Worm (Caenorhabditis elegans) whole organism, late embryonic: ENCODE data around the gene pms-2.

Experiments
- C38D4.7 ChIP-seq: fragments of 200-800 bp; sonication (Bioruptor generic); optimal IDR thresholded peaks from 2 replicates; lab custom pipeline; 2018; ENCODE audit warnings: mild to moderate bottlenecking, missing genetic modification characterization, moderate library complexity, missing compliant biosample characterization
- F13H6.1 ChIP-seq: sonication (generic microtip); optimal IDR thresholded peaks from 2 replicates; lab custom pipeline; 2016; ENCODE audit warnings: missing genetic modification characterization, missing compliant biosample characterization
- ahr-1 ChIP-seq: sonication (generic microtip); optimal IDR thresholded peaks from 2 replicates; lab custom pipeline; 2016; ENCODE audit warnings: missing genetic modification characterization, missing compliant biosample characterization
- ceh-14 ChIP-seq: sonication (generic microtip); optimal IDR thresholded peaks from 2 replicates; lab custom pipeline; 2016; ENCODE audit warnings: missing genotype, missing genetic modification characterization, missing compliant biosample characterization
- ceh-2 ChIP-seq: sonication (generic microtip); optimal IDR thresholded peaks from 2 replicates; lab custom pipeline; 2016; ENCODE audit warnings: missing genotype, missing genetic modification characterization, missing compliant biosample characterization
- ceh-24 ChIP-seq: sonication (generic microtip); optimal IDR thresholded peaks from 2 replicates; lab custom pipeline; 2016; ENCODE audit warnings: mild to moderate bottlenecking, missing genetic modification characterization, missing compliant biosample characterization
- ceh-30 ChIP-seq: fragments of 150-350 bp; optimal IDR thresholded peaks from 2 replicates; lab custom pipeline; 2014; ENCODE audit warnings: missing biosample characterization, missing genetic modification characterization
- ceh-31 ChIP-seq: sonication (generic microtip); optimal IDR thresholded peaks from 2 replicates; lab custom pipeline; 2016; ENCODE audit warnings: missing genetic modification characterization, missing compliant biosample characterization
- ceh-34 ChIP-seq: sonication (generic microtip); optimal IDR thresholded peaks from 2 replicates; lab custom pipeline; 2016; ENCODE audit warnings: mild to moderate bottlenecking, missing genetic modification characterization, missing compliant biosample characterization
- ceh-48 ChIP-seq: sonication (generic microtip); optimal IDR thresholded peaks from 2 replicates; lab custom pipeline; 2016; ENCODE audit warnings: missing genetic modification characterization, inconsistent platforms, missing compliant biosample characterization
- ceh-6 ChIP-seq: fragments of 200-800 bp; sonication (Bioruptor generic); optimal IDR thresholded peaks from 2 replicates; lab custom pipeline; 2018; ENCODE audit warnings: mild to moderate bottlenecking, missing genetic modification characterization, missing compliant biosample characterization
- ceh-9 ChIP-seq: sonication (generic microtip); optimal IDR thresholded peaks from 2 replicates; lab custom pipeline; 2016; ENCODE audit warnings: mild to moderate bottlenecking, missing genetic modification characterization, inconsistent platforms, missing compliant biosample characterization
- che-1 ChIP-seq: sonication (generic microtip); optimal IDR thresholded peaks from 2 replicates; lab custom pipeline; 2016; ENCODE audit warnings: mild to moderate bottlenecking, missing genetic modification characterization, missing compliant biosample characterization
- dve-1 ChIP-seq: sonication (generic microtip); optimal IDR thresholded peaks from 2 replicates; lab custom pipeline; 2017; ENCODE audit warnings: antibody characterized with exemption, mild to moderate bottlenecking, missing genetic modification characterization, missing compliant biosample characterization
- elt-2 ChIP-seq: sonication (generic microtip); optimal IDR thresholded peaks from 2 replicates; lab custom pipeline; 2016; ENCODE audit warnings: missing genetic modification reagents, missing genetic modification characterization, missing compliant biosample characterization
- eyg-1 ChIP-seq: sonication (generic microtip); optimal IDR thresholded peaks from 2 replicates; lab custom pipeline; 2016; ENCODE audit warnings: missing genotype, missing genetic modification characterization, missing compliant biosample characterization
- fkh-10 ChIP-seq: fragments of 150-350 bp; optimal IDR thresholded peaks from 2 replicates; lab custom pipeline; 2014; ENCODE audit warnings: missing biosample characterization, missing genetic modification reagents, missing genetic modification characterization
- gmeb-2 ChIP-seq: sonication (generic microtip); optimal IDR thresholded peaks from 2 replicates; lab custom pipeline; 2016; ENCODE audit warnings: missing genetic modification characterization, inconsistent platforms, missing compliant biosample characterization
- hlh-13 ChIP-seq: fragments of 200-800 bp; sonication (Bioruptor generic); optimal IDR thresholded peaks from 2 replicates; lab custom pipeline; 2018; ENCODE audit warnings: mild to moderate bottlenecking, missing genetic modification characterization, missing compliant biosample characterization
- hlh-30 ChIP-seq: sonication (generic microtip); optimal IDR thresholded peaks from 2 replicates; lab custom pipeline; 2017; ENCODE audit warnings: antibody characterized with exemption, missing genetic modification characterization, missing compliant biosample characterization; ENCODE audit not compliant: insufficient read depth
- hlh-8 ChIP-seq: sonication (generic microtip); optimal IDR thresholded peaks from 2 replicates; lab custom pipeline; 2016; ENCODE audit warnings: missing genotype, missing genetic modification characterization, missing compliant biosample characterization
- lim-6 ChIP-seq: sonication (generic microtip); optimal IDR thresholded peaks from 2 replicates; lab custom pipeline; 2016; ENCODE audit warnings: missing genetic modification characterization, missing compliant biosample characterization
- lin-11 ChIP-seq: fragments of 200-800 bp; sonication (Bioruptor generic); optimal IDR thresholded peaks from 2 replicates; lab custom pipeline; 2018; ENCODE audit warnings: mild to moderate bottlenecking, missing genetic modification characterization, missing compliant biosample characterization
- nfya-1 ChIP-seq: sonication (generic microtip); optimal IDR thresholded peaks from 2 replicates; lab custom pipeline; 2017; ENCODE audit warnings: missing genetic modification characterization, mild to moderate bottlenecking, missing compliant biosample characterization, antibody characterized with exemption, moderate library complexity
- nhr-232 ChIP-seq: sonication (generic microtip); optimal IDR thresholded peaks from 2 replicates; lab custom pipeline; 2016; ENCODE audit warnings: missing genetic modification characterization, missing compliant biosample characterization
- npax-4 ChIP-seq: sonication (generic microtip); optimal IDR thresholded peaks from 2 replicates; lab custom pipeline; 2016; ENCODE audit warnings: missing genetic modification characterization, missing compliant biosample characterization
- odd-2 ChIP-seq: sonication (generic microtip); optimal IDR thresholded peaks from 2 replicates; lab custom pipeline; 2017; ENCODE audit warnings: antibody characterized with exemption, mild to moderate bottlenecking, missing genetic modification characterization, missing compliant biosample characterization
- pat-9 ChIP-seq: fragments of 200-800 bp; sonication (Bioruptor generic); optimal IDR thresholded peaks from 2 replicates; lab custom pipeline; 2018; ENCODE audit warnings: mild to moderate bottlenecking, missing genetic modification characterization, moderate library complexity, missing compliant biosample characterization
- pax-1 ChIP-seq: fragments of 150-350 bp; optimal IDR thresholded peaks from 2 replicates; lab custom pipeline; 2014; ENCODE audit warnings: missing biosample characterization, missing genetic modification characterization
- pha-4 ChIP-seq: fragments of 150-350 bp; optimal IDR thresholded peaks from 2 replicates; lab custom pipeline; 2018; ENCODE audit warnings: missing biosample characterization, missing genetic modification reagents, missing genetic modification characterization
- pqm-1 ChIP-seq: sonication (generic microtip); optimal IDR thresholded peaks from 2 replicates; lab custom pipeline; 2016; ENCODE audit warnings: missing genetic modification characterization, missing compliant biosample characterization
- pros-1 ChIP-seq: fragments of 150-350 bp; optimal IDR thresholded peaks from 2 replicates; lab custom pipeline; 2014; ENCODE audit warnings: missing biosample characterization, missing genetic modification reagents, missing genetic modification characterization
- ref-2 ChIP-seq: sonication (generic microtip); optimal IDR thresholded peaks from 2 replicates; lab custom pipeline; 2016; ENCODE audit warnings: missing genetic modification characterization, missing compliant biosample characterization
- rnt-1 ChIP-seq: sonication (generic microtip); optimal IDR thresholded peaks from 2 replicates; lab custom pipeline; 2016; ENCODE audit warnings: missing genetic modification characterization, missing compliant biosample characterization
- sox-4 ChIP-seq: sonication (generic microtip); optimal IDR thresholded peaks from 2 replicates; lab custom pipeline; 2017; ENCODE audit warnings: mild to moderate bottlenecking, missing genetic modification characterization, inconsistent platforms, missing compliant biosample characterization
- syd-9 ChIP-seq: sonication (generic microtip); optimal IDR thresholded peaks from 2 replicates; lab custom pipeline; 2016; ENCODE audit warnings: mild to moderate bottlenecking, missing genetic modification characterization, moderate library complexity, missing compliant biosample characterization
- tbx-2 ChIP-seq: sonication (generic microtip); optimal IDR thresholded peaks from 2 replicates; lab custom pipeline; 2016; ENCODE audit warnings: missing genetic modification characterization, missing compliant biosample characterization
- unc-42 ChIP-seq: sonication (generic microtip); optimal IDR thresholded peaks from 2 replicates; lab custom pipeline; 2016; ENCODE audit warnings: missing genotype, missing genetic modification characterization, missing compliant biosample characterization
- unc-55 ChIP-seq: sonication (generic microtip); optimal IDR thresholded peaks from 2 replicates; lab custom pipeline; 2017; ENCODE audit warnings: missing biosample characterization, missing genetic modification reagents, missing genetic modification characterization
- unc-86 ChIP-seq: sonication (generic microtip); optimal IDR thresholded peaks from 2 replicates; lab custom pipeline; 2016; ENCODE audit warnings: missing genetic modification characterization, missing compliant biosample characterization
- zip-5 ChIP-seq: sonication (generic microtip); optimal IDR thresholded peaks from 2 replicates; lab custom pipeline; 2016; ENCODE audit warnings: missing genetic modification characterization, missing compliant biosample characterization

pms-2 gene

ce11 chrV:11572803-11573490, 2.5 kb upstream of the pms-2 start, which contains the start of the genes H12C20.7 and nhr-68:
Gene H12C20.7 (minus strand): TSS chrV:11572990.
Gene nhr-68 (plus strand): TSS chrV:11573440.
- TF ChIP-seq odd-2 (tag; lab: Kevin White, UChicago) = no peak
- TF ChIP-seq ceh-31 (tag; lab: Kevin White, UChicago) = no peak
- TF ChIP-seq nhr-232 (tag; lab: Kevin White, UChicago) = no peak
- no peak for TF ChIP-seq lin-11 (tag; lab: Kevin White, UChicago)
- TF ChIP-seq ceh-24 (tag; lab: Kevin White, UChicago) = no peak
- no peak for TF ChIP-seq unc-42 (tag; lab: Kevin White, UChicago)
- peak; percentile 96 for TF ChIP-seq elt-2 (tag; lab: Kevin White, UChicago)
- TF ChIP-seq unc-86 (tag; lab: Kevin White, UChicago) = no peak
- TF ChIP-seq ceh-14 (tag; lab: Kevin White, UChicago) = no peak
- peak; percentile 64 for TF ChIP-seq dve-1 (tag; lab: Kevin White, UChicago)
- no peak for TF ChIP-seq F13H6.1
- TF ChIP-seq ceh-2 = no peak
- no peak for TF ChIP-seq syd-9 (tag; lab: Kevin White, UChicago)
- TF ChIP-seq pax-1 (tag; lab: Kevin White, UChicago) = no peak

- TF ChIP-seq tbx-2 (tag; lab: Kevin White, UChicago) = no peak
- no peak for TF ChIP-seq lim-6 (tag; lab: Kevin White, UChicago)
- no peak for TF ChIP-seq pros-1 (tag; lab: Kevin White, UChicago)
- TF ChIP-seq ceh-6 (GFP tag; lab: Kevin White, UChicago) = no peak
- no peak for TF ChIP-seq rnt-1 (tag; lab: Kevin White, UChicago)
- no peak for TF ChIP-seq nfya-1 (tag; lab: Kevin White, UChicago)
- no peak for TF ChIP-seq ceh-34 (tag; lab: Kevin White, UChicago)
- TF ChIP-seq lin-11 (tag; lab: Kevin White, UChicago) = no peak
Measured at ce11 chrV:11564573-11564972, 5.8 kb downstream of the pms-2 start, which contains the start of gene srx-87. Gene srx-87 (plus strand): TSS chrV:11564873.

- no peak for TF ChIP-seq ref-2 (tag; lab: Kevin White, UChicago)
- no peak for TF ChIP-seq pros-1 (tag; lab: Kevin White, UChicago)
- no peak for TF ChIP-seq F13H6.1
- no peak for TF ChIP-seq hlh-13 (GFP tag; lab: Kevin White, UChicago)
- TF ChIP-seq ahr-1 (tag; lab: Kevin White, UChicago) = no peak
- TF ChIP-seq che-1 (tag; lab: Kevin White, UChicago) = no peak
- TF ChIP-seq rnt-1 (tag; lab: Kevin White, UChicago) = no peak
- TF ChIP-seq zip-5 (tag; lab: Kevin White, UChicago) = no peak
- no peak for TF ChIP-seq unc-42 (tag; lab: Kevin White, UChicago)
- no peak for TF ChIP-seq elt-2 (tag; lab: Kevin White, UChicago)
- TF ChIP-seq tbx-2 (tag; lab: Kevin White, UChicago) = no peak
- TF ChIP-seq pat-9 (tag; lab: Kevin White, UChicago) = no peak
- no peak for TF ChIP-seq npax-4 (tag; lab: Kevin White, UChicago)
- no peak for TF ChIP-seq C38D4.7 (GFP tag; lab: Kevin White, UChicago)
Measured at ce11 chrV:11562643-11563042, 7.8 kb downstream of the pms-2 start, which contains the start of gene srx-86. Gene srx-86 (plus strand): TSS chrV:11562943.

- TF ChIP-seq hlh-8 (tag; lab: Kevin White, UChicago) = no peak
- TF ChIP-seq odd-2 (tag; lab: Kevin White, UChicago) = no peak
- no peak for TF ChIP-seq pha-4
- TF ChIP-seq ceh-31 (tag; lab: Kevin White, UChicago) = no peak
- no peak for TF ChIP-seq ceh-30 (tag; lab: Kevin White, UChicago)
- no peak for TF ChIP-seq elt-2 (tag; lab: Kevin White, UChicago)
- no peak for TF ChIP-seq ceh-24 (tag; lab: Kevin White, UChicago)
- no peak for TF ChIP-seq ceh-48
- no peak for TF ChIP-seq hlh-30 (tag; lab: Kevin White, UChicago)
- no peak for TF ChIP-seq eyg-1 (tag; lab: Kevin White, UChicago)
- TF ChIP-seq fkh-10 = no peak
- no peak for TF ChIP-seq unc-55
- TF ChIP-seq gmeb-2 = no peak
- no peak for TF ChIP-seq unc-86 (tag; lab: Kevin White, UChicago)
- no peak for TF ChIP-seq tbx-2 (tag; lab: Kevin White, UChicago)
- TF ChIP-seq ceh-9 (tag; lab: Kevin White, UChicago) = no peak
- no peak for TF ChIP-seq pqm-1
- no peak for TF ChIP-seq sox-4 (tag; lab: Kevin White, UChicago)
Measured at ce11 chrV:11554260-11554659, 16.1 kb downstream of the pms-2 start, which contains the start of gene duo-1. Gene duo-1 (plus strand): TSS chrV:11554630.
